Worm (Caenorhabditis elegans) whole organism, L2 larva: ENCODE measurements around the gene ssr-2.

Experiments
- ama-1 ChIP-seq: fragments of 150-350 bp; optimal IDR thresholded peaks from 2 replicates; lab custom pipeline; 2018; ENCODE audit warnings: inconsistent platforms
- lin-39 ChIP-seq: fragments of 150-350 bp; optimal IDR thresholded peaks from 2 replicates; lab custom pipeline; 2014; ENCODE audit warnings: missing biosample characterization, missing genetic modification reagents, missing genetic modification characterization
- lsy-2 ChIP-seq, 2 experiments: fragments of 150-350 bp in 1 of 2; sonication (generic microtip) in 1 of 2; optimal IDR thresholded peaks; 2 replicates each; lab custom pipeline; 2014 to 2017; ENCODE audit warnings: missing biosample characterization in 2 of 2, missing genetic modification characterization in 2 of 2
- nhr-11 ChIP-seq: fragments of 150-350 bp; optimal IDR thresholded peaks from 2 replicates; lab custom pipeline; 2014; ENCODE audit warnings: missing biosample characterization, missing genetic modification characterization
- nhr-237 ChIP-seq: fragments of 150-350 bp; optimal IDR thresholded peaks from 2 replicates; lab custom pipeline; 2014; ENCODE audit warnings: missing biosample characterization, missing genetic modification characterization
- nhr-6 ChIP-seq: fragments of 150-350 bp; optimal IDR thresholded peaks from 2 replicates; lab custom pipeline; 2014; ENCODE audit warnings: missing biosample characterization, missing genetic modification characterization
- unc-39 ChIP-seq: fragments of 150-350 bp; optimal IDR thresholded peaks from 2 replicates; lab custom pipeline; 2014; ENCODE audit warnings: missing biosample characterization, missing genetic modification characterization

- TF ChIP-seq unc-39 (tag; lab: Kevin White, UChicago) (no peak), ama-1 (lab: Kevin White, UChicago) (no peak), lin-39 (no peak), nhr-6 (no peak), nhr-11 (tag; lab: Kevin White, UChicago) (no peak), nhr-237 (tag; lab: Kevin White, UChicago) (no peak), lsy-2 (tag; optimal IDR thresholded peaks at IDR 0.05; lab: Kevin White, UChicago) (peak in 1 of 2 experiments; percentile 18)
These were observed 38.2 kb upstream of the ssr-2 start for ce11 chrX:2865591-2866217.
